Worm (Caenorhabditis elegans) whole organism, midembryonic: ENCODE results near the gene tank-1.

Experiments used
- cog-1 ChIP-seq: sonication (generic microtip); optimal IDR thresholded peaks from 2 replicates; lab custom pipeline; 2016; ENCODE audit warnings: missing genetic modification characterization, missing compliant biosample characterization
- flt-1 ChIP-seq: fragments of 200-800 bp; sonication (Bioruptor generic); IDR thresholded peaks from 2 replicates; pipeline ENCODE4 v1.3.6; 2022; ENCODE audit warnings: missing genetic modification characterization, missing compliant biosample characterization
- klf-2 ChIP-seq: fragments of 200-800 bp; sonication (Bioruptor generic); conservative IDR thresholded peaks from 2 replicates; pipeline ENCODE4 v1.3.6; 2022; ENCODE audit warnings: missing genetic modification reagents, missing genetic modification characterization, missing compliant biosample characterization
- tab-1 ChIP-seq: fragments of 200-800 bp; sonication (Bioruptor generic); IDR thresholded peaks from 2 replicates; pipeline ENCODE4 v1.3.6; 2022; ENCODE audit warnings: missing genetic modification characterization, missing compliant biosample characterization
- ztf-23 ChIP-seq: fragments of 200-800 bp; sonication (Bioruptor generic); IDR thresholded peaks from 2 replicates; pipeline ENCODE4 v1.3.6; 2022; ENCODE audit warnings: missing genetic modification reagents, missing genetic modification characterization, missing compliant biosample characterization

DNA sequence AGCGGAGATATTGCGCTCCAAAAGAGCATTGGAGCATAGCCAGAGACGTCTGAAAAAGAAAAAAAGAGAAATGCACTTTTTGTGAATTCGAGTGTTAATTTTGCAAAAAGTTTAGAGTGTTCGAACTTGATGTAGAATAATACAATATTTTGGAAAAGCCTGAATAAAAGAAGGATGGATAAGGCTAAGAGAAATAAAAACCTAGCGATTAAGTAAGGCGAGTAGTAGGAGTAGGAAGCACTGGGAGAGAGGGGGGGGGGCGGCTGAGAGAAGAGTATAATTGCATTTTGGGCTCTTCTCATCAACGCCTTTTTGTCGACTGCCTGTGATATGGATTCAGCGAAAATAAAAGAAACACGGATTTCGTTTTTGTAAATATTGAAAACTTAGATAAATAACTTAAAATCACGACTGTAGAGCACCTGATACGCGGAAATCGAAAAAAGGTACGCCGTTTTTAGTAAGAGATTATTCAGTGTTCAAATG lies 32.4 kb upstream of the tank-1 start, which contains the start of gene F16B3.3:
- TF ChIP-seq cog-1 (tag; lab: Kevin White, UChicago) (no peak), flt-1 (GFP tag; lab: Robert Waterston, UW) (no peak), ztf-23 (GFP tag; lab: Robert Waterston, UW) (no peak), tab-1 (GFP tag; lab: Robert Waterston, UW) (no peak), klf-2 (GFP tag; lab: Robert Waterston, UW) (no peak)
